Fruit fly (Drosophila melanogaster) whole organism, embryonic: ENCODE data around the gene lilli.

Source experiments
- Bteb2 ChIP-seq: fragments of 200-800 bp; sonication (Bioruptor generic); optimal IDR thresholded peaks from 2 replicates; lab custom pipeline; 2016; ENCODE audit warnings: missing biosample characterization, missing genetic modification characterization
- CG10274 ChIP-seq: fragments of 200-800 bp; sonication (Bioruptor generic); optimal IDR thresholded peaks from 3 replicates; lab custom pipeline; 2017; ENCODE audit warnings: missing biosample characterization, mild to moderate bottlenecking, missing genetic modification characterization
- CG10431 ChIP-seq: fragments of 200-800 bp; sonication (Bioruptor generic); optimal IDR thresholded peaks from 3 replicates; lab custom pipeline; 2018; ENCODE audit warnings: missing biosample characterization, mild to moderate bottlenecking, missing genetic modification characterization
- CG10565 ChIP-seq: fragments of 200-800 bp; sonication (Bioruptor generic); optimal IDR thresholded peaks from 3 replicates; lab custom pipeline; 2016; ENCODE audit warnings: missing biosample characterization, mild to moderate bottlenecking, missing genetic modification characterization
- CG1602 ChIP-seq: fragments of 200-800 bp; sonication (Bioruptor generic); optimal IDR thresholded peaks from 3 replicates; lab custom pipeline; 2016; ENCODE audit warnings: missing biosample characterization, missing genetic modification characterization
- CG17328 ChIP-seq: fragments of 200-800 bp; sonication (Bioruptor generic); IDR thresholded peaks from 2 replicates; pipeline ENCODE4 v1.3.6; 2022; ENCODE audit warnings: missing biosample characterization, missing genetic modification characterization
- CG2678 ChIP-seq: fragments of 200-800 bp; sonication (Bioruptor generic); optimal IDR thresholded peaks from 3 replicates; lab custom pipeline; 2019; ENCODE audit warnings: missing biosample characterization, mild to moderate bottlenecking, missing genetic modification characterization, moderate library complexity
- CG30403 ChIP-seq: fragments of 200-800 bp; sonication (Bioruptor generic); optimal IDR thresholded peaks from 3 replicates; lab custom pipeline; 2016; ENCODE audit warnings: missing biosample characterization, missing genetic modification characterization
- CG31224 ChIP-seq: fragments of 200-800 bp; sonication (Bioruptor generic); IDR thresholded peaks from 2 replicates; pipeline ENCODE4 v1.3.6; 2022; ENCODE audit warnings: missing biosample characterization, missing genetic modification characterization
- CG31441 ChIP-seq: fragments of 200-800 bp; sonication (Bioruptor generic); IDR thresholded peaks from 2 replicates; pipeline ENCODE4 v1.3.6; 2022; ENCODE audit warnings: missing biosample characterization, missing genetic modification characterization
- CG32767 ChIP-seq: fragments of 200-800 bp; sonication (Bioruptor generic); IDR thresholded peaks from 2 replicates; pipeline ENCODE4 v1.3.6; 2022; ENCODE audit warnings: missing biosample characterization, missing genetic modification characterization
- CG4360 ChIP-seq: fragments of 200-800 bp; sonication (Bioruptor generic); IDR thresholded peaks from 2 replicates; pipeline ENCODE4 v1.3.6; 2022; ENCODE audit warnings: missing biosample characterization, missing genetic modification characterization
- CG4404 ChIP-seq: fragments of 200-800 bp; sonication (Bioruptor generic); IDR thresholded peaks from 2 replicates; pipeline ENCODE4 v1.3.6; 2022; ENCODE audit warnings: missing biosample characterization, missing genetic modification characterization
- CG6813 ChIP-seq: fragments of 200-800 bp; sonication (Bioruptor generic); optimal IDR thresholded peaks from 2 replicates; lab custom pipeline; 2017; ENCODE audit warnings: missing biosample characterization, missing genetic modification characterization, mild to moderate bottlenecking, moderate library complexity, missing genetic modification reagents
- CG8359 ChIP-seq: fragments of 200-800 bp; sonication (Bioruptor generic); optimal IDR thresholded peaks from 2 replicates; lab custom pipeline; 2017; ENCODE audit warnings: missing biosample characterization, mild to moderate bottlenecking, missing genetic modification characterization, borderline replicate concordance
- Deaf1 ChIP-seq: fragments of 200-800 bp; optimal IDR thresholded peaks from 3 replicates; lab custom pipeline; 2019; ENCODE audit warnings: missing biosample characterization, mild to moderate bottlenecking, missing genetic modification characterization, moderate library complexity
- Dip2 ChIP-seq: fragments of 200-800 bp; sonication (Bioruptor generic); IDR thresholded peaks from 2 replicates; pipeline ENCODE4 v1.3.6; 2022; ENCODE audit warnings: missing biosample characterization, missing genetic modification characterization
- Dp ChIP-seq: fragments of 200-800 bp; sonication (Bioruptor generic); optimal IDR thresholded peaks from 2 replicates; lab custom pipeline; 2018; ENCODE audit warnings: missing biosample characterization, mild to moderate bottlenecking, missing genetic modification characterization, moderate library complexity
- ERR ChIP-seq: fragments of 200-800 bp; sonication (Bioruptor generic); optimal IDR thresholded peaks from 2 replicates; lab custom pipeline; 2016; ENCODE audit warnings: missing biosample characterization, missing genetic modification characterization
- Ets65A ChIP-seq: fragments of 200-800 bp; sonication (Bioruptor generic); peaks from one replicate; lab custom pipeline; 2016; ENCODE audit warnings: missing biosample characterization, missing genetic modification characterization
- Jarid2 ChIP-seq: fragments of 200-800 bp; sonication (Bioruptor generic); optimal IDR thresholded peaks from 3 replicates; lab custom pipeline; 2017; ENCODE audit warnings: mild to moderate bottlenecking, missing biosample characterization, missing genetic modification reagents, missing genetic modification characterization
- MESR4 ChIP-seq: fragments of 200-800 bp; sonication (Bioruptor generic); optimal IDR thresholded peaks from 2 replicates; lab custom pipeline; 2018; ENCODE audit warnings: missing biosample characterization, mild to moderate bottlenecking, missing genetic modification characterization, moderate library complexity
- Med ChIP-seq: fragments of 200-800 bp; sonication (Bioruptor generic); peaks from one replicate; lab custom pipeline; 2016; ENCODE audit warnings: missing biosample characterization, missing genetic modification characterization, mild to moderate bottlenecking, inconsistent platforms, moderate library complexity
- Mrtf ChIP-seq: fragments of 200-800 bp; sonication (Bioruptor generic); IDR thresholded peaks from 3 replicates; pipeline ENCODE4 v1.3.6; 2022; ENCODE audit warnings: missing biosample characterization, missing genetic modification characterization
- NK7.1 ChIP-seq: fragments of 200-800 bp; sonication (Bioruptor generic); optimal IDR thresholded peaks from 3 replicates; lab custom pipeline; 2016; ENCODE audit warnings: missing biosample characterization, missing genetic modification characterization
- Rx ChIP-seq: fragments of 200-800 bp; sonication (Bioruptor generic); IDR thresholded peaks from 2 replicates; pipeline ENCODE4 v1.3.6; 2022; ENCODE audit warnings: missing biosample characterization, missing genetic modification characterization
- Side ChIP-seq: fragments of 200-800 bp; sonication (Bioruptor generic); optimal IDR thresholded peaks from 2 replicates; lab custom pipeline; 2016; ENCODE audit warnings: missing biosample characterization, missing genetic modification characterization
- Sin3A ChIP-seq: fragments of >200 bp; optimal IDR thresholded peaks from 2 replicates; lab custom pipeline; 2018
- TFAM ChIP-seq: fragments of 200-800 bp; sonication (Bioruptor generic); optimal IDR thresholded peaks from 2 replicates; lab custom pipeline; 2017; ENCODE audit warnings: missing biosample characterization, missing genetic modification characterization, inconsistent platforms
- Tbp ChIP-seq: fragments of >200 bp; optimal IDR thresholded peaks from 2 replicates; lab custom pipeline; 2018; ENCODE audit warnings: missing biosample characterization, missing genetic modification characterization
- ac ChIP-seq: fragments of 200-800 bp; sonication (Bioruptor generic); optimal IDR thresholded peaks from 3 replicates; lab custom pipeline; 2017; ENCODE audit warnings: missing biosample characterization, mild to moderate bottlenecking, missing genetic modification characterization
- amos ChIP-seq: fragments of 200-800 bp; sonication (Bioruptor generic); IDR thresholded peaks from 2 replicates; pipeline ENCODE4 v1.3.6; 2022; ENCODE audit warnings: missing biosample characterization, missing genetic modification characterization; ENCODE audit not compliant: partially characterized antibody
- ase ChIP-seq: fragments of 200-800 bp; sonication (Bioruptor generic); IDR thresholded peaks from 3 replicates; pipeline ENCODE4 v1.3.6; 2022; ENCODE audit warnings: missing biosample characterization, missing genetic modification characterization
- bbx ChIP-seq: fragments of 200-800 bp; sonication (Bioruptor generic); IDR thresholded peaks from 2 replicates; pipeline ENCODE4 v1.3.6; 2022; ENCODE audit warnings: missing biosample characterization, missing genetic modification characterization; ENCODE audit not compliant: partially characterized antibody
- cato ChIP-seq: fragments of 200-800 bp; sonication (Bioruptor generic); optimal IDR thresholded peaks from 2 replicates; lab custom pipeline; 2016; ENCODE audit warnings: missing biosample characterization, missing genetic modification characterization, borderline replicate concordance
- danr ChIP-seq: fragments of 200-800 bp; sonication (Bioruptor generic); IDR thresholded peaks from 2 replicates; pipeline ENCODE4 v1.3.6; 2022; ENCODE audit warnings: missing biosample characterization, missing genetic modification characterization
- en ChIP-seq: fragments of 200-800 bp; sonication (Bioruptor generic); optimal IDR thresholded peaks from 2 replicates; lab custom pipeline; 2016; ENCODE audit warnings: missing biosample characterization, missing genetic modification characterization
- fd102C ChIP-seq: fragments of 200-800 bp; sonication (Bioruptor generic); optimal IDR thresholded peaks from 2 replicates; lab custom pipeline; 2018; ENCODE audit warnings: missing biosample characterization, mild to moderate bottlenecking, missing genetic modification characterization, moderate library complexity
- ftz-f1 ChIP-seq: fragments of 200-800 bp; sonication (Bioruptor generic); optimal IDR thresholded peaks from 2 replicates; lab custom pipeline; 2016; ENCODE audit warnings: missing biosample characterization, missing genetic modification characterization
- gce ChIP-seq: fragments of 200-800 bp; sonication (Bioruptor generic); IDR thresholded peaks from 3 replicates; pipeline ENCODE4 v1.3.6; 2022; ENCODE audit warnings: missing biosample characterization, missing genetic modification characterization
- gcm2 ChIP-seq: fragments of 200-800 bp; sonication (Bioruptor generic); optimal IDR thresholded peaks from 2 replicates; lab custom pipeline; 2016; ENCODE audit warnings: missing biosample characterization, missing genetic modification characterization
- her ChIP-seq: fragments of 200-800 bp; sonication (Bioruptor generic); optimal IDR thresholded peaks from 2 replicates; lab custom pipeline; 2016; ENCODE audit warnings: missing biosample characterization, missing genetic modification characterization
- klu ChIP-seq: fragments of 200-800 bp; sonication (Bioruptor generic); IDR thresholded peaks from 2 replicates; pipeline ENCODE4 v1.3.6; 2022; ENCODE audit warnings: missing biosample characterization, missing genetic modification characterization
- nom ChIP-seq: fragments of 200-800 bp; sonication (Bioruptor generic); optimal IDR thresholded peaks from 2 replicates; lab custom pipeline; 2017; ENCODE audit warnings: missing biosample characterization, missing genetic modification characterization, mild to moderate bottlenecking, moderate library complexity, missing genetic modification reagents
- sc ChIP-seq, 3 experiments: fragments of >200 bp in 2 of 3; fragments of 200-800 bp in 1 of 3; sonication (Bioruptor generic) in 1 of 3; optimal IDR thresholded peaks; 2 replicates in 2 of 3; 3 replicates in 1 of 3; lab custom pipeline; 2017; ENCODE audit warnings: mild to moderate bottlenecking in 1 of 3, missing biosample characterization in 1 of 3, missing genetic modification characterization in 1 of 3, missing genetic modification reagents in 1 of 3
- scrt ChIP-seq: fragments of 200-800 bp; sonication (Bioruptor generic); optimal IDR thresholded peaks from 2 replicates; lab custom pipeline; 2018; ENCODE audit warnings: missing biosample characterization, mild to moderate bottlenecking, missing genetic modification characterization, moderate library complexity
- shn ChIP-seq: fragments of 200-800 bp; sonication (Bioruptor generic); optimal IDR thresholded peaks from 3 replicates; lab custom pipeline; 2016; ENCODE audit warnings: missing biosample characterization, missing genetic modification characterization
- slbo ChIP-seq: fragments of 200-800 bp; sonication (Bioruptor generic); IDR thresholded peaks from 2 replicates; pipeline ENCODE4 v1.3.6; 2022; ENCODE audit warnings: missing biosample characterization, missing genetic modification characterization
- sna ChIP-seq: fragments of 200-800 bp; sonication (Bioruptor generic); IDR thresholded peaks from 2 replicates; pipeline ENCODE4 v1.3.6; 2022; ENCODE audit warnings: missing biosample characterization, missing genetic modification characterization; ENCODE audit not compliant: partially characterized antibody
- so ChIP-seq: fragments of 200-800 bp; sonication (Bioruptor generic); IDR thresholded peaks from 3 replicates; pipeline ENCODE4 v1.3.6; 2022; ENCODE audit warnings: missing biosample characterization, missing genetic modification characterization
- sug ChIP-seq: fragments of 200-800 bp; optimal IDR thresholded peaks from 2 replicates; lab custom pipeline; 2019; ENCODE audit warnings: missing biosample characterization, mild to moderate bottlenecking, missing genetic modification characterization, moderate library complexity
- vfl ChIP-seq: fragments of 200-800 bp; sonication (Bioruptor generic); optimal IDR thresholded peaks from 2 replicates; lab custom pipeline; 2016; ENCODE audit warnings: missing biosample characterization, missing genetic modification characterization

The lilli gene

DNA sequence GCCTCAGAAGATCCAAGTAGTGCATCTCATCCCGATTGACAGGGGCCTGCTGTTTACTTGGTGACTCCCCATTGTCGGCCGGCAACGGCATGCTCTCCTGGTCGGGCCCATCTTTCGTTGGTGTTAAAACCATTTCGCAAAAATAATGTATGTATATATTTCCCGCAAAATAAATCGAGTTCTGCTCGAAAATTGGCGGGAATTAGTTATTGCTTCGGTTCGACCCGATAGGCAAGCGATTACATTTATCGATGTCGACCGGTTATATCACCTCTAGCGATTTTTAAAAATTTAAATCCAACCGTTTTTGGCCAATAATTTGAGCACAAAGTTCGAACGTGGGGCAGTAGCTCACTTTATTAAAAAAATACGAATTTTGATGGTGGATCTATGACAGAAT is 83.7 kb downstream of the lilli start, which contains the start of gene Ts (continued):
- TF ChIP-seq Mrtf (GFP tag; lab: Robert Waterston, UW): no peak
- no peak for TF ChIP-seq CG10431 (GFP tag; lab: Kevin White, UChicago)
- no peak for TF ChIP-seq gcm2 (GFP tag; lab: Kevin White, UChicago)
- peak; percentile 52 for TF ChIP-seq Med (GFP tag; lab: Kevin White, UChicago)
- no peak for TF ChIP-seq ac
- no peak for TF ChIP-seq CG4404 (GFP tag; lab: Robert Waterston, UW)
- TF ChIP-seq NK7.1 (GFP tag; lab: Kevin White, UChicago): no peak
- no peak for TF ChIP-seq Sin3A (lab: Kevin White, UChicago)
- TF ChIP-seq Jarid2 (GFP tag; lab: Kevin White, UChicago): no peak
- no peak for TF ChIP-seq CG31441 (GFP tag; lab: Robert Waterston, UW)
- peak; percentile 76; the same call in 1 of the 2 replicates for TF ChIP-seq amos (GFP tag; lab: Robert Waterston, UW)
- no peak for TF ChIP-seq sug (tag; lab: Kevin White, UChicago)
- TF ChIP-seq danr: no peak
- TF ChIP-seq CG32767 (GFP tag; lab: Robert Waterston, UW): no peak
- TF ChIP-seq vfl (GFP tag; lab: Kevin White, UChicago): no peak
- TF ChIP-seq Bteb2 (GFP tag; lab: Kevin White, UChicago): no peak
- TF ChIP-seq Ets65A (GFP tag; lab: Kevin White, UChicago): no peak
- TF ChIP-seq CG6813 (GFP tag; lab: Kevin White, UChicago): no peak
- no peak for TF ChIP-seq Deaf1
- TF ChIP-seq Tbp (GFP tag; lab: Kevin White, UChicago): no peak
- TF ChIP-seq cato (GFP tag; lab: Kevin White, UChicago): no peak
- no peak for TF ChIP-seq klu (GFP tag; lab: Robert Waterston, UW)
- TF ChIP-seq sna (GFP tag; lab: Robert Waterston, UW): peak; percentile 70
- peak; percentile 89 for TF ChIP-seq bbx (GFP tag; lab: Robert Waterston, UW)
- TF ChIP-seq slbo (GFP tag; lab: Robert Waterston, UW): no peak
- TF ChIP-seq CG10565 (GFP tag; lab: Kevin White, UChicago): no peak
- TF ChIP-seq en (GFP tag; lab: Kevin White, UChicago): no peak
- no peak for TF ChIP-seq CG17328
- TF ChIP-seq shn (GFP tag; lab: Kevin White, UChicago): no peak
- no peak for TF ChIP-seq CG1602
- TF ChIP-seq her (GFP tag; lab: Kevin White, UChicago): no peak
- TF ChIP-seq CG10274 (GFP tag; lab: Kevin White, UChicago): no peak
- peak; percentile 30 for TF ChIP-seq MESR4 (GFP tag; lab: Kevin White, UChicago)
- TF ChIP-seq Dp (GFP tag; lab: Kevin White, UChicago): peak; percentile 91

DNA sequence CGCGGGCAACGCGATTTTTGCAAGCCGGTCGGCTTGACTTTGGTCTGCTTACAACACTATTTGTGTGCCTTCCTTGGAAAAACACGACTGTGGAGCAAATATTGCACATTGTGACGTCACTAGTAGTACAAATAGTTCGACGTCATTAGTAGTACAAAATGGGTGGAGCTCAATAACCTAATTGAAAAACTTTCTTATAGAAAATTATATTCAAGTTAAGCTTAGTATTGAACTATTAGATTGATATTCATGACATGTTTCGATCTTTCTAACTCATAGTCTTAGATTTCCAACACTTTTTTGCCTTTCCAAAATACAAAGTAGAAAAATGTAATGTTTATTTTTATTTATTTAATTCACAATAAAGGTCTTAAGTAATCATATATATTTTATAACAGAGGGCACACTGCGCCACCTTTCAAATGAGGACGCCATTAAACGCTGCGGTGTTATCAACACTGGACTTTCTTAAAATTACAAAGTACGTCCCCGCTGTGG is 86.8 kb downstream of the lilli start, which contains the start of the genes Rrp1 and gammaTub23C:
Gene Rrp1, minus strand, starts transcription at position 70 of the 498 bp plus-strand sequence.
Gene gammaTub23C, plus strand, starts transcription at position 453 of the 498 bp plus-strand sequence.
- TF ChIP-seq TFAM (peak; percentile 41), CG4360 (GFP tag; lab: Robert Waterston, UW) (no peak), ftz-f1 (GFP tag; lab: Kevin White, UChicago) (peak; percentile 40), gce (0 out of 3 replicates have a peak, but pooled peaks have one; percentile 36), ase (peak; percentile 78), nom (GFP tag; lab: Kevin White, UChicago) (peak; percentile 84), Side (peak; percentile 63), CG8359 (GFP tag; lab: Kevin White, UChicago) (peak; percentile 68), CG2678 (tag; lab: Kevin White, UChicago) (peak; percentile 94), scrt (peak; percentile 71), ERR (peak; percentile 15), CG31224 (GFP tag; lab: Robert Waterston, UW) (peak; percentile 77), sc (optimal IDR thresholded peaks at IDR 0.05; lab: Kevin White, UChicago) (no peak), sc (GFP tag; optimal IDR thresholded peaks at IDR 0.05; lab: Kevin White, UChicago) (peak; percentile 92), so (GFP tag; lab: Robert Waterston, UW) (peak; percentile 59; the same call in 1 of the 3 replicates), fd102C (GFP tag; lab: Kevin White, UChicago) (peak; percentile 54), Rx (no peak), CG30403 (GFP tag; lab: Kevin White, UChicago) (peak; percentile 97), Dip2 (GFP tag; lab: Robert Waterston, UW) (0 out of 2 replicates have a peak, but pooled peaks have one; percentile 25)
